Worm (Caenorhabditis elegans): ENCODE results near the gene sra-11.
"Not testable (repeated sequence)": the region's sequence is repeated elsewhere in the genome, so short reads cannot be mapped to it uniquely, and the experiment has no call there.

Gene sra-11

DNA sequence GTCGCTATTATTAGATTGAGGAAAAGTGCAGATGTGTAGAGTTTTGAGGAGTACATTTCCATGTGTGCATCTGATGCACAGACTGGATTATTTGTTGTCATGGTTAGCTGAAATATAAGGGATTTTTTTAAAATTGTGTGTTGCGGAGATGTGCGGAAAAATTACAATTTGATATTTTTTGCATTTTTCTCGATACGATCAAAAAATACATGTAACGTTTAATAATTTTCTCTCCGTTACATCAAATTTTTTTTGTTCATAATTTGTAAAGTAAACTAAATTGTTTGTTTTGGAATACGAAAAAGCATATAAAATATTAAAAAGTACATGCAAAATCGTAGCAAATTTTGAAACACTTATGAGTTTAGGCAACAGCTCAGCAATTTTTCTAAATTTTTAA is at the start of gene sra-11:
TSS of gene sra-11 (minus strand) at position 101 of the 400 bp plus-strand sequence.
- TF ChIP-seq W03F9.2 (tag; optimal IDR thresholded peaks at IDR 0.05) (no peak), dao-5 (tag; optimal IDR thresholded peaks at IDR 0.05) (no peak), him-1 (tag; optimal IDR thresholded peaks at IDR 0.05) (no peak)

DNA sequence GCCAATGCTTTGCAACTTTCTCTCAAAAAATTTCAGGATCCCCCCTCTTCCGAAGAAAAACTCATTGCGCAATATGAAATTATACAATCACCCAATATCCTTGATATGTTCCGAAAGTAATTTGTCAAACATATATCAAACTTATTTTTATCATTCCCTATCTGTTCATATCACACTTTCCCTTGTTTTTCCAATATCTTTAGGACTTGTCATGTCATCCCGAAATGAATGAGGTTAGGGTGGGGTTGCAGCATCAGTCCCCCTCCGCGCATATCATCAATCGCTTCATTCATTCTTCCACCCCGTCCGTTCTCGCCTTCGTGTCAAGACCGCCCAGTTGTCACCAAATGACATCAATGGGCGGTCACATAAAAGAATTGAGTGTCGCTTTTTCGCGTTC is 49.6 kb upstream of the sra-11 start:
- no peak for TF ChIP-seq dao-5 (tag; optimal IDR thresholded peaks at IDR 0.05)
- TF ChIP-seq him-1 (tag; optimal IDR thresholded peaks at IDR 0.05) = no peak
- no peak for TF ChIP-seq W03F9.2 (tag; optimal IDR thresholded peaks at IDR 0.05)

DNA sequence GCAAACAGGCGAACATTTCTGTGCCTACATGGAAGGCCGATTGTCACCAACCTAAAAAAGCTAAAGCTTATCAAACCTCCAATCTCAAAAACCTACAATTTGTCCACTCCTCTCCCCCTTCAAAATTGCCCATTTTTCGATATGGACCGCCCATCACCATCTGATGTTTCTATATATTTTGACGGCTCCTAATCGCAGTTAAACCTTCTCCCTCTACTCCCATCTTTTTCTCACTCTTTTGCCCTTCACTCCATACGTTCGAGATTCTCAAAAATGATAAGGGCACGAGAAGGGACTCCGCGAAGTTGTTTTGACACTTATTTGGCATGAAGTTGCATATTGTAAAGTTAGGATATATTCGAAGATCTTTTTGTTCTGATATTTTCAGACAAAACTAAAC is 49.0 kb upstream of the sra-11 start:
- TF ChIP-seq him-1 (tag; optimal IDR thresholded peaks at IDR 0.05) (no peak), dao-5 (tag; optimal IDR thresholded peaks at IDR 0.05) (no peak), W03F9.2 (tag; optimal IDR thresholded peaks at IDR 0.05) (no peak)

DNA sequence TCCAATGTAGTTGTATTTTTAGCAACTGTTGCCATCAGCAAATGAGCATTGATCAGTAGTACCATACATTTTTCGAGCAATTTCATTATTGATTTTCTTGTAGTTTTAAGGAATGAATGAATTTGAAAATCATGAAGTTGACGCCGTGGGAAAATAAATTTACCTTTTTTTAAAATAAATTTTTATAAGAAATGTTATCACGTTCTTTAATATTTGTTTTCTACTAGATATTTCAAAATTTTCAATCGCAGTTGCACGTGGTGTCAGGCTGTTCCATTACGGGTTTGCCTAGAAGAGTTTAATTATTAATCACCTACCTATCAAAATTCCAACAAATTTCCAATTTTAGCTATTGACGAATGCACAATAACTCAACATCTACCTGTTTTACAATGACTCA is 46.7 kb upstream of the sra-11 start, which contains the start of gene R03D7.8:
TSS of gene R03D7.8 (minus strand) at position 101 of the 400 bp plus-strand sequence.
- TF ChIP-seq him-1 (tag; optimal IDR thresholded peaks at IDR 0.05) (no peak), dao-5 (tag; optimal IDR thresholded peaks at IDR 0.05) (no peak), W03F9.2 (tag; optimal IDR thresholded peaks at IDR 0.05) (no peak)

DNA sequence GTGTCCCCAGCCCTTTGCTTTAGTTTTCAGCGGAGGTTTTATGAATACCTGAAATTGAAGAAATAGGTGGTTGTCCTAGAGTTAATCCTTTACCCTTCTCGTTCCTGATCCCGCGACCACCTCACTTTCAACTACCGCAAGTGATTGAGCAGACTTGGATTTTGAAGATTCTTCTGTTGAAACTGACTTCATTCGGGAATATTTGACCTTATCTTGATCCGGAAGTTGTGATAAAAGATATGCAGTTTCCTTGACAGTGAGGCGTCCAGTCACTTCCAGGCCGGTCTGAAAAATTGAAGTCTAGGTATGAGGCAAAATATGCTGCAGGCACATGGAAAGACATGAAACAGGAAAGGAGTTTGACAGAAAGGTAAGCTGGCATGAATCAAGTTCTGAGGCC is 45.0 kb upstream of the sra-11 start:
- TF ChIP-seq him-1 (tag; optimal IDR thresholded peaks at IDR 0.05) = no peak
- TF ChIP-seq W03F9.2 (tag; optimal IDR thresholded peaks at IDR 0.05) = no peak
- TF ChIP-seq dao-5 (tag; optimal IDR thresholded peaks at IDR 0.05) = no peak

ce11 chrII:10953065-10953464 is 42.9 kb upstream of the sra-11 start, which contains the start of gene nos-1:
Gene nos-1 (minus strand): TSS chrII:10953165.
- no peak for TF ChIP-seq him-1 (tag; optimal IDR thresholded peaks at IDR 0.05)

DNA sequence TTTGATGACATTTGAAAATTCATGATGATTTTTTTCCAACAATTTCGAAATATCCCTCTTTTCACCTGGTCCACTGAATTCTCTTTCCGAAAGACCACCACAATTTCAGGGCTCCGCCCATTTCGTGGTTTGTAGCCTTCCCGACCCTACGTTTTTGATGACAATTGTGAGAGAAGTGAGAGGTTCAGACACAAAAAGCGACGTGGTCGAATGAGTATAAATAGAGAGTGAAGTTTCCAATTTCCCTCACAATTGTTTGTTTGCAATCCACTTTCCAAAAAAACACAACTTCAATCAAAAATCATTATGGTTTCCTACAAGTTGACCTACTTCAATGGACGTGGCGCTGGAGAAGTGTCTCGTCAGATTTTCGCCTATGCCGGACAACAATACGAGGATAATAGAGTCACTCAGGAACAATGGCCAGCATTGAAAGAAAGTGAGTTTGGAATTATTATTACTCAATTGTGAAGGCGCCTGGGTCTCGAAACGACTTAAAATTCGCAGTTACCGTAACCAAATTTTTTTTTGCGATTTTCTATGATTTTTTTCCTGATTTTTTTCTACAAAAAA is 40.1 kb upstream of the sra-11 start, which contains the start of gene gst-5:
TSS of gene gst-5 (plus strand) at position 246 of the 573 bp plus-strand sequence.
- TF ChIP-seq W03F9.2 (tag; optimal IDR thresholded peaks at IDR 0.05) (no peak), dao-5 (tag; optimal IDR thresholded peaks at IDR 0.05) (no peak), him-1 (tag; optimal IDR thresholded peaks at IDR 0.05) (no peak)

- no peak for TF ChIP-seq him-1 (tag; optimal IDR thresholded peaks at IDR 0.05)
- no peak for TF ChIP-seq W03F9.2 (tag; optimal IDR thresholded peaks at IDR 0.05)
Measured at ce11 chrII:10949383-10949782, 39.3 kb upstream of the sra-11 start.

ce11 chrII:10948236-10949025 is 38.3 kb upstream of the sra-11 start:
- TF ChIP-seq W03F9.2 (tag; optimal IDR thresholded peaks at IDR 0.05) (no peak), dao-5 (tag; optimal IDR thresholded peaks at IDR 0.05) (no peak), him-1 (tag; optimal IDR thresholded peaks at IDR 0.05) (no peak)

- TF ChIP-seq W03F9.2 (tag; optimal IDR thresholded peaks at IDR 0.05) (no peak), him-1 (tag; optimal IDR thresholded peaks at IDR 0.05) (no peak), dao-5 (tag; optimal IDR thresholded peaks at IDR 0.05) (no peak)
Measured at ce11 chrII:10947317-10947716, 37.2 kb upstream of the sra-11 start, which contains the start of the genes tceb-3 and gskl-1. Gene tceb-3 (minus strand): TSS chrII:10947417. Gene gskl-1 (plus strand): TSS chrII:10947559.

DNA sequence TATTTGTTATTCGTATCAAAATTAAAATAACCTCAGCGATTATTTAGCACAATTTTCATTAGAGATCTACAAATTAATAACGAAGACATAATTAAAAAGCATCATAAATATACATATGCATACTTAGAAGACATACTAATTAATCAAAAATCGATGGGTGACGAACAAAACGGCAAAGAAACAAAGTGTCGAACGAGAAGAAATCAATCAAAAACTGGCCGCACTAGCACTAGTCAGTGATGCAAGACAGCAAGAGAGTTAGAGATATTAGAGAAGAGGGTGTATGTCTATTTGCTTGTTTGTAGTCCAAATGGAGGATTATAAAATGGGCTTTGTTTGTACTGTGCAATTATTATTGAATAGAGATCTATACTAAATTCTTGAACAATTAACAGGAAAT is 36.7 kb upstream of the sra-11 start:
- TF ChIP-seq W03F9.2 (tag; optimal IDR thresholded peaks at IDR 0.05) = no peak
- TF ChIP-seq him-1 (tag; optimal IDR thresholded peaks at IDR 0.05) = no peak
- TF ChIP-seq dao-5 (tag; optimal IDR thresholded peaks at IDR 0.05) = no peak

ce11 chrII:10945446-10945845 is 35.3 kb upstream of the sra-11 start:
- TF ChIP-seq W03F9.2 (tag; optimal IDR thresholded peaks at IDR 0.05) (no peak), him-1 (tag; optimal IDR thresholded peaks at IDR 0.05) (no peak), dao-5 (tag; optimal IDR thresholded peaks at IDR 0.05) (no peak)

ce11 chrII:10941918-10942317 is 31.8 kb upstream of the sra-11 start, which contains the start of gene R03D7.15:
Gene R03D7.15 (plus strand): TSS chrII:10942216.
- TF ChIP-seq him-1, W03F9.2, dao-5 (tag; optimal IDR thresholded peaks at IDR 0.05): not testable (repeated sequence)

ce11 chrII:10935336-10935735 is 25.2 kb upstream of the sra-11 start:
- TF ChIP-seq him-1 (tag; optimal IDR thresholded peaks at IDR 0.05) = no peak
- TF ChIP-seq W03F9.2 (tag; optimal IDR thresholded peaks at IDR 0.05) = no peak
- TF ChIP-seq dao-5 (tag; optimal IDR thresholded peaks at IDR 0.05) = no peak

Data from whole organism, L4/young adult.